Worm (Caenorhabditis elegans): ENCODE data around the gene ZC155.2.

DNA sequence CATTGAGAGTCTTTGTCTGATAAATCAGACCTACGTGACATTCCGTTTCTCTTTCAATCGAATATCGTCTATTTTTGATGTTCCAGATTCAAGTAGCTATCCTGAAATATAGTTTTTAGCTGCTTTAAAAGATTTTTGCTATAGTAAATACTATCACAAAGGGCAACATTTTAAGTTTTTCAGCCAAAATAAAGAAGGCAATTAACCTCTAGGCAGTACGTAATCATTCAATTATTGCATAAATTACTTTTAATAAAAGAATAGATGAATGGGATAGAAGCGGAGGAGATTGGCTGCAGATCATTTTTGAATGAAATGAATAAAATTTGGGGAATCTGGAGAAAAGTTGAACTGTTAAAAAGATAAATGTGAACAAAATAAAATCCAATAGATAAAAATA, 49.1 kb upstream of the ZC155.2 start, which contains the start of gene ulp-1:
- TF ChIP-seq nhr-6 (tag; optimal IDR thresholded peaks at IDR 0.05): no peak
- TF ChIP-seq lsy-2 (tag; optimal IDR thresholded peaks at IDR 0.05): no peak
- no peak for TF ChIP-seq lin-39 (tag; optimal IDR thresholded peaks at IDR 0.05)
- TF ChIP-seq egl-27 (tag; optimal IDR thresholded peaks at IDR 0.05): no peak
- no peak for TF ChIP-seq elt-3 (tag; optimal IDR thresholded peaks at IDR 0.05)
- TF ChIP-seq blmp-1 (tag; optimal IDR thresholded peaks at IDR 0.05; ENCODE audit: insufficient read depth): no peak
- TF ChIP-seq lin-11 (tag; optimal IDR thresholded peaks at IDR 0.05): no peak
- TF ChIP-seq unc-62 (GFP tag; optimal IDR thresholded peaks at IDR 0.05): no peak
- no peak for TF ChIP-seq unc-39 (tag; optimal IDR thresholded peaks at IDR 0.05)
- TF ChIP-seq mbf-1 (tag; optimal IDR thresholded peaks at IDR 0.05): no peak
- TF ChIP-seq ZK546.5 (tag; optimal IDR thresholded peaks at IDR 0.05): no peak
- TF ChIP-seq sem-4 (tag; optimal IDR thresholded peaks at IDR 0.05): no peak
- TF ChIP-seq skn-1 (tag; optimal IDR thresholded peaks at IDR 0.05): no peak
